Fruit fly (Drosophila melanogaster) whole organism, embryonic: ENCODE results near the gene Ssadh.

Experiments
- Aef1 ChIP-seq: fragments of 200-800 bp; sonication (Bioruptor generic); IDR thresholded peaks from 3 replicates; pipeline ENCODE4 v1.3.6; 2022; ENCODE audit warnings: missing biosample characterization, missing genetic modification characterization
- CG1024 ChIP-seq: fragments of 200-800 bp; sonication (Bioruptor generic); IDR thresholded peaks from 2 replicates; pipeline ENCODE4 v1.3.6; 2022; ENCODE audit warnings: missing biosample characterization, missing genetic modification characterization
- CG12391 ChIP-seq: fragments of 200-800 bp; sonication (Bioruptor generic); optimal IDR thresholded peaks from 3 replicates; lab custom pipeline; 2018; ENCODE audit warnings: missing biosample characterization, mild to moderate bottlenecking, missing genetic modification characterization, moderate library complexity
- CG14710 ChIP-seq: fragments of 200-800 bp; sonication (Bioruptor generic); optimal IDR thresholded peaks from 3 replicates; lab custom pipeline; 2019; ENCODE audit warnings: missing biosample characterization, mild to moderate bottlenecking, missing genetic modification characterization, moderate library complexity
- CG18619 ChIP-seq: fragments of 200-800 bp; sonication (Bioruptor generic); optimal IDR thresholded peaks from 3 replicates; lab custom pipeline; 2017; ENCODE audit warnings: missing biosample characterization, mild to moderate bottlenecking, missing genetic modification characterization
- CG31224 ChIP-seq: fragments of 200-800 bp; sonication (Bioruptor generic); IDR thresholded peaks from 2 replicates; pipeline ENCODE4 v1.3.6; 2022; ENCODE audit warnings: missing biosample characterization, missing genetic modification characterization
- CG31441 ChIP-seq: fragments of 200-800 bp; sonication (Bioruptor generic); IDR thresholded peaks from 2 replicates; pipeline ENCODE4 v1.3.6; 2022; ENCODE audit warnings: missing biosample characterization, missing genetic modification characterization
- CG3995 ChIP-seq: fragments of 200-800 bp; sonication (Bioruptor generic); optimal IDR thresholded peaks from 3 replicates; lab custom pipeline; 2016; ENCODE audit warnings: missing biosample characterization, missing genetic modification characterization
- CG42726 ChIP-seq: fragments of 200-800 bp; sonication (Bioruptor generic); IDR thresholded peaks from 2 replicates; pipeline ENCODE4 v1.3.6; 2022; ENCODE audit warnings: missing biosample characterization, missing genetic modification characterization; ENCODE audit not compliant: partially characterized antibody
- CG4617 ChIP-seq: fragments of 200-800 bp; sonication (Bioruptor generic); optimal IDR thresholded peaks from 3 replicates; lab custom pipeline; 2016; ENCODE audit warnings: missing biosample characterization, missing genetic modification characterization, borderline replicate concordance
- CG7745 ChIP-seq: fragments of 200-800 bp; sonication (Bioruptor generic); optimal IDR thresholded peaks from 2 replicates; lab custom pipeline; 2018; ENCODE audit warnings: missing biosample characterization, mild to moderate bottlenecking, missing genetic modification characterization, moderate library complexity
- CG8290 ChIP-seq, 3 experiments: fragments of 200-800 bp; sonication (Bioruptor generic); optimal IDR thresholded peaks; 2 replicates each; lab custom pipeline; 2016 to 2019; ENCODE audit warnings: missing biosample characterization in 3 of 3, missing genetic modification characterization in 3 of 3, mild to moderate bottlenecking in 2 of 3, moderate library complexity in 1 of 3
- CG9797 ChIP-seq: fragments of 200-800 bp; sonication (Bioruptor generic); optimal IDR thresholded peaks from 3 replicates; lab custom pipeline; 2018; ENCODE audit warnings: missing biosample characterization, mild to moderate bottlenecking, missing genetic modification characterization
- Dp ChIP-seq: fragments of 200-800 bp; sonication (Bioruptor generic); optimal IDR thresholded peaks from 2 replicates; lab custom pipeline; 2018; ENCODE audit warnings: missing biosample characterization, mild to moderate bottlenecking, missing genetic modification characterization, moderate library complexity
- Dref ChIP-seq: fragments of 200-800 bp; sonication (Bioruptor generic); IDR thresholded peaks from 2 replicates; pipeline ENCODE4 v1.3.6; 2022; ENCODE audit warnings: missing biosample characterization, missing genetic modification characterization
- Eip74EF ChIP-seq, 2 experiments: fragments of 200-800 bp in 1 of 2; fragments of >200 bp in 1 of 2; sonication (Bioruptor generic) in 1 of 2; optimal IDR thresholded peaks; 2 replicates each; lab custom pipeline; 2017 to 2019; ENCODE audit warnings: missing biosample characterization in 2 of 2, missing genetic modification characterization in 2 of 2, mild to moderate bottlenecking in 1 of 2, moderate library complexity in 1 of 2
- HLHmδ ChIP-seq: fragments of 200-800 bp; sonication (Bioruptor generic); optimal IDR thresholded peaks from 2 replicates; lab custom pipeline; 2018; ENCODE audit warnings: missing biosample characterization, mild to moderate bottlenecking, missing genetic modification characterization, moderate library complexity
- Hmr ChIP-seq: fragments of 200-800 bp; sonication (Bioruptor generic); optimal IDR thresholded peaks from 3 replicates; lab custom pipeline; 2017; ENCODE audit warnings: mild to moderate bottlenecking, missing biosample characterization, missing genetic modification reagents, missing genetic modification characterization
- Hr3 ChIP-seq: fragments of 200-800 bp; sonication (Bioruptor generic); optimal IDR thresholded peaks from 3 replicates; lab custom pipeline; 2016; ENCODE audit warnings: missing biosample characterization, missing genetic modification characterization
- Lhr ChIP-seq: fragments of 200-800 bp; sonication (Bioruptor generic); optimal IDR thresholded peaks from 3 replicates; lab custom pipeline; 2017; ENCODE audit warnings: mild to moderate bottlenecking, missing biosample characterization, missing genetic modification reagents, missing genetic modification characterization
- MESR4 ChIP-seq: fragments of 200-800 bp; sonication (Bioruptor generic); optimal IDR thresholded peaks from 2 replicates; lab custom pipeline; 2018; ENCODE audit warnings: missing biosample characterization, mild to moderate bottlenecking, missing genetic modification characterization, moderate library complexity
- Med ChIP-seq: fragments of 200-800 bp; sonication (Bioruptor generic); peaks from one replicate; lab custom pipeline; 2016; ENCODE audit warnings: missing biosample characterization, missing genetic modification characterization, mild to moderate bottlenecking, inconsistent platforms, moderate library complexity
- Nf-YC ChIP-seq: fragments of 200-800 bp; optimal IDR thresholded peaks from 3 replicates; lab custom pipeline; 2019; ENCODE audit warnings: missing biosample characterization, mild to moderate bottlenecking, missing genetic modification characterization, moderate library complexity
- Optix ChIP-seq: fragments of 200-800 bp; sonication (Bioruptor generic); IDR thresholded peaks from 3 replicates; pipeline ENCODE4 v1.3.6; 2022; ENCODE audit warnings: missing biosample characterization, missing genetic modification characterization
- Spps ChIP-seq: fragments of 200-800 bp; sonication (Bioruptor generic); optimal IDR thresholded peaks from 2 replicates; lab custom pipeline; 2018; ENCODE audit warnings: missing biosample characterization, mild to moderate bottlenecking, missing genetic modification characterization
- YL-1 ChIP-seq: fragments of 200-800 bp; sonication (Bioruptor generic); optimal IDR thresholded peaks from 3 replicates; lab custom pipeline; 2017; ENCODE audit warnings: missing biosample characterization, mild to moderate bottlenecking, missing genetic modification characterization
- amos ChIP-seq: fragments of 200-800 bp; sonication (Bioruptor generic); IDR thresholded peaks from 2 replicates; pipeline ENCODE4 v1.3.6; 2022; ENCODE audit warnings: missing biosample characterization, missing genetic modification characterization; ENCODE audit not compliant: partially characterized antibody
- bbx ChIP-seq: fragments of 200-800 bp; sonication (Bioruptor generic); IDR thresholded peaks from 2 replicates; pipeline ENCODE4 v1.3.6; 2022; ENCODE audit warnings: missing biosample characterization, missing genetic modification characterization; ENCODE audit not compliant: partially characterized antibody
- caup ChIP-seq: fragments of 200-800 bp; sonication (Bioruptor generic); optimal IDR thresholded peaks from 3 replicates; lab custom pipeline; 2017; ENCODE audit warnings: missing biosample characterization, mild to moderate bottlenecking, missing genetic modification characterization, moderate library complexity; ENCODE audit not compliant: severe bottlenecking
- chm ChIP-seq: fragments of 200-800 bp; sonication (Bioruptor generic); IDR thresholded peaks from 2 replicates; pipeline ENCODE4 v1.3.6; 2022; ENCODE audit warnings: missing biosample characterization, missing genetic modification characterization
- eve ChIP-seq, 2 experiments: fragments of >200 bp; optimal IDR thresholded peaks; 2 replicates each; lab custom pipeline; 2017; ENCODE audit warnings: missing biosample characterization in 2 of 2, missing genetic modification characterization in 2 of 2
- fd102C ChIP-seq: fragments of 200-800 bp; sonication (Bioruptor generic); optimal IDR thresholded peaks from 2 replicates; lab custom pipeline; 2018; ENCODE audit warnings: missing biosample characterization, mild to moderate bottlenecking, missing genetic modification characterization, moderate library complexity
- fd3F ChIP-seq: fragments of 200-800 bp; sonication (Bioruptor generic); optimal IDR thresholded peaks from 2 replicates; lab custom pipeline; 2018; ENCODE audit warnings: missing biosample characterization, mild to moderate bottlenecking, missing genetic modification characterization, moderate library complexity
- fru ChIP-seq: fragments of >200 bp; optimal IDR thresholded peaks from 2 replicates; lab custom pipeline; 2017
- gfzf ChIP-seq: fragments of 200-800 bp; sonication (Bioruptor generic); optimal IDR thresholded peaks from 2 replicates; lab custom pipeline; 2016; ENCODE audit warnings: missing biosample characterization, mild to moderate bottlenecking, missing genetic modification characterization, moderate library complexity
- pum ChIP-seq: fragments of 200-800 bp; sonication (Bioruptor generic); optimal IDR thresholded peaks from 2 replicates; lab custom pipeline; 2016; ENCODE audit warnings: missing biosample characterization, missing genetic modification characterization
- pzg ChIP-seq: fragments of 200-800 bp; sonication (Bioruptor generic); optimal IDR thresholded peaks from 3 replicates; lab custom pipeline; 2018; ENCODE audit warnings: missing biosample characterization, mild to moderate bottlenecking, missing genetic modification characterization, moderate library complexity
- salm ChIP-seq: fragments of 200-800 bp; sonication (Bioruptor generic); optimal IDR thresholded peaks from 2 replicates; lab custom pipeline; 2018; ENCODE audit warnings: missing biosample characterization, mild to moderate bottlenecking, missing genetic modification characterization
- seq ChIP-seq: fragments of 200-800 bp; sonication (Bioruptor generic); IDR thresholded peaks from 2 replicates; pipeline ENCODE4 v1.3.6; 2022; ENCODE audit warnings: missing biosample characterization, missing genetic modification characterization
- sima ChIP-seq: fragments of 200-800 bp; sonication (Bioruptor generic); optimal IDR thresholded peaks from 2 replicates; lab custom pipeline; 2016; ENCODE audit warnings: missing biosample characterization, missing genetic modification characterization
- stwl ChIP-seq: fragments of 200-800 bp; sonication (Bioruptor generic); optimal IDR thresholded peaks from 3 replicates; lab custom pipeline; 2018; ENCODE audit warnings: missing biosample characterization, mild to moderate bottlenecking, missing genetic modification characterization, moderate library complexity
- tin ChIP-seq: fragments of 200-800 bp; sonication (Bioruptor generic); optimal IDR thresholded peaks from 3 replicates; lab custom pipeline; 2016; ENCODE audit warnings: missing biosample characterization, missing genetic modification characterization
- tll ChIP-seq, 2 experiments: fragments of 200-800 bp in 1 of 2; fragments of >200 bp in 1 of 2; sonication (Bioruptor generic) in 1 of 2; optimal IDR thresholded peaks; 2 replicates each; lab custom pipeline; 2017 to 2019; ENCODE audit warnings: missing biosample characterization in 2 of 2, missing genetic modification characterization in 2 of 2, mild to moderate bottlenecking in 1 of 2, moderate library complexity in 1 of 2
- tup ChIP-seq: fragments of 200-800 bp; sonication (Bioruptor generic); optimal IDR thresholded peaks from 2 replicates; lab custom pipeline; 2016; ENCODE audit warnings: missing biosample characterization, mild to moderate bottlenecking, missing genetic modification characterization, moderate library complexity
- vvl ChIP-seq: fragments of 200-800 bp; sonication (Bioruptor generic); IDR thresholded peaks from 2 replicates; pipeline ENCODE4 v1.3.6; 2022; ENCODE audit warnings: missing biosample characterization, missing genetic modification characterization

Ssadh gene

DNA sequence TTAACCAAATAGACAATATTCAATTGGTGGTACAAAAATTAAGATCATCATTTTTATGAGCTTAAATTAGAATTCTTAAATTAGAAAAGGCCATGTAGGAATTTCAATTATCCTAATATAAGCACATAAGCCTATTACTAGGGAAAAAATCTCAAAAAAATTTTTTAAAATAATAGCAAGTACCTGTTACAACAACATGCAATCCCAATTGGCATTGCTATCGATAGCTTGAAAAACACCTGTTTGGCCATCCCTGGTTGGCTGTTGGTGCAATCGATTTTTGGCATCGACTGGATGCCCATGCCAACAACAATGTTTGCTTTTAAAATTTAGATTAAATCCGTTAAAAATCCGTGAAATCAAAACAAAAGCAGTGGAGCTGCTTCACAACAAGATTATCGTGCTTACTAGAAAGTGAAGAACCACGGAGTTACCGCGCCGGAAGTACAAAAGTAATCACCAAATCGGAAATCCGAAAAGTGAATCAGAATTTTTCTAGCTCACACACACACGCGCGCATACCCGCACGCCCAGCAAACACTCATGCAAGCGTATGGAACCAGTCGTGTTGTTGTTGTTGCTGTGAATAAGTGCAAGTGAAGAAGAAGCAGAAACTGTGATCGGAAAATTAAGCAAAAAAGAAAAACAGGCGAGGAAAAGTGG is 34.9 kb upstream of the Ssadh start, which contains the start of gene RASSF8 (continued):
- TF ChIP-seq fd3F (GFP tag; lab: Kevin White, UChicago) = no peak
- TF ChIP-seq Optix (GFP tag; lab: Robert Waterston, UW) = no peak
- TF ChIP-seq salm = no peak
- no peak for TF ChIP-seq pum (GFP tag; lab: Kevin White, UChicago)
- TF ChIP-seq Dp (GFP tag; lab: Kevin White, UChicago) = peak; percentile 29
- no peak for TF ChIP-seq caup

DNA sequence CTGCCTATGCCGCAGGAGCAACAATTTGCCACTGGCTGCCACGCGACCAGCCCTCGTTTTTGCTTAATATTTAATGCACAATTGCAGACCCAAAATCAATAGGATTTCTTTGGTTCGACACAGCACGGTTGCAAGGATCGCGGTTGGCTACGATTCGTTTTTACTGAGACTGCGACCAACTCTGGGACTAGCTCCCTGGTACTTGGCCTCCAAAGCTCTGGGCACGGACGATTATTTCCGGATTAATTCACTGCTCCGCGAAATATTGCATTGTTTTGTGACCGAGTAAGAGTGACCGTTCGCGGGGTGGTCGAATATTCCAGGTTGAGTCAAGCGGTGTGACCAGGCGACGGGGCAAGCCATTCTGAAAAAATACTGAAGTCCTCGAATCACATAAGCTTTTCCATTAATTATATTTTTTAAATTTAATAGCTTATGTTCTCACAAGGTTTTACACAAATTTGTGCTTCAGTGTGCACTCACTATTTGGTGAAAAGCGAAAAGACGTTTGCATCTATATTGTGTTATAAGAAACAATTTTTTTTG is 34.3 kb upstream of the Ssadh start, which contains the start of gene Tnks:
Tnks (minus strand) TSS at position 302 of the 546 bp plus-strand sequence.
- TF ChIP-seq Lhr (GFP tag; lab: Kevin White, UChicago) (peak; percentile 54), Dref (GFP tag; lab: Robert Waterston, UW) (peak; percentile 27), Hmr (GFP tag; lab: Kevin White, UChicago) (peak; percentile 32), CG14710 (peak; percentile 42), Nf-YC (tag; lab: Kevin White, UChicago) (no peak), sima (no peak), stwl (tag; lab: Kevin White, UChicago) (peak; percentile 14), tin (GFP tag; lab: Kevin White, UChicago) (peak; percentile 11), Dp (GFP tag; lab: Kevin White, UChicago) (peak; percentile 16), fd102C (GFP tag; lab: Kevin White, UChicago) (no peak), CG31224 (GFP tag; lab: Robert Waterston, UW) (no peak), fru (no peak), eve (GFP tag; optimal IDR thresholded peaks at IDR 0.05; lab: Kevin White, UChicago) (no peak), CG42726 (GFP tag; lab: Robert Waterston, UW) (0 out of 2 replicates have a peak, but pooled peaks have one; percentile 47), CG4617 (GFP tag; lab: Kevin White, UChicago) (peak; percentile 63), bbx (GFP tag; lab: Robert Waterston, UW) (peak; percentile 26; the same call in 1 of the 2 replicates), amos (GFP tag; lab: Robert Waterston, UW) (peak; percentile 8; the same call in 1 of the 2 replicates), Eip74EF (GFP tag; optimal IDR thresholded peaks at IDR 0.05; lab: Kevin White, UChicago) (peak in 1 of 2 experiments; percentile 29), CG1024 (GFP tag; lab: Robert Waterston, UW) (0 out of 2 replicates have a peak, but pooled peaks have one; percentile 19), CG31441 (peak; percentile 30; the same call in 1 of the 2 replicates), HLHmδ (peak; percentile 46), CG12391 (tag; lab: Kevin White, UChicago) (peak; percentile 37), CG7745 (tag; lab: Kevin White, UChicago) (peak; percentile 84), CG3995 (GFP tag; lab: Kevin White, UChicago) (peak; percentile 1), tll (GFP tag; optimal IDR thresholded peaks at IDR 0.05; lab: Kevin White, UChicago) (no peak), tup (GFP tag; lab: Kevin White, UChicago) (no peak), MESR4 (peak; percentile 82), Med (GFP tag; lab: Kevin White, UChicago) (peak; percentile 6), chm (peak; percentile 7; the same call in 1 of the 2 replicates), seq (GFP tag; lab: Robert Waterston, UW) (no peak), Aef1 (GFP tag; lab: Robert Waterston, UW) (no peak), vvl (GFP tag; lab: Robert Waterston, UW) (peak; percentile 33), gfzf (GFP tag; lab: Kevin White, UChicago) (peak; percentile 83), CG8290 (GFP tag; optimal IDR thresholded peaks at IDR 0.05; lab: Kevin White, UChicago) (no peak), CG8290 (tag; optimal IDR thresholded peaks at IDR 0.05; lab: Kevin White, UChicago) (peak in 1 of 2 experiments; percentile 28), CG9797 (GFP tag; lab: Kevin White, UChicago) (peak; percentile 74), Spps (tag; lab: Kevin White, UChicago) (no peak), YL-1 (GFP tag; lab: Kevin White, UChicago) (peak; percentile 2), pzg (GFP tag; lab: Kevin White, UChicago) (peak; percentile 55), CG18619 (GFP tag; lab: Kevin White, UChicago) (peak; percentile 40), Hr3 (GFP tag; lab: Kevin White, UChicago) (peak; percentile 0)
